Fruit fly (Drosophila melanogaster): ENCODE results near the gene kmg.

kmg gene

dm6 chr2L:13203437-13204137 is 43.3 kb downstream of the kmg start, which contains the start of gene Pect (continued):
- TF ChIP-seq lab (GFP tag; optimal IDR thresholded peaks at IDR 0.05) (no peak), CG18476 (GFP tag; optimal IDR thresholded peaks at IDR 0.05) (peak; percentile 19), CG6254 (GFP tag; optimal IDR thresholded peaks at IDR 0.05) (no peak), bigmax (GFP tag; optimal IDR thresholded peaks at IDR 0.05) (no peak), Six4 (GFP tag; optimal IDR thresholded peaks at IDR 0.05) (peak; percentile 4), Nf-YC (tag; optimal IDR thresholded peaks at IDR 0.05) (no peak), Optix (GFP tag; IDR thresholded peaks at IDR 0.05) (no peak), CG18599 (GFP tag; optimal IDR thresholded peaks at IDR 0.05) (no peak), CG15601 (tag; optimal IDR thresholded peaks at IDR 0.05) (no peak), Pdp1 (GFP tag; optimal IDR thresholded peaks at IDR 0.05) (no peak), fd3F (GFP tag; optimal IDR thresholded peaks at IDR 0.05) (no peak), Nf-YA (GFP tag; IDR thresholded peaks at IDR 0.05) (no peak), HLH4C (GFP tag; IDR thresholded peaks at IDR 0.05; ENCODE audit: partially characterized antibody) (no peak; the same call in 2 of the 3 replicates), peb (GFP tag; IDR thresholded peaks at IDR 0.05) (no peak), Rx (GFP tag; IDR thresholded peaks at IDR 0.05) (no peak), CG9727 (GFP tag; optimal IDR thresholded peaks at IDR 0.05) (peak; percentile 37), CG11695 (GFP tag; IDR thresholded peaks at IDR 0.05) (no peak), kay (GFP tag; optimal IDR thresholded peaks at IDR 0.05) (no peak), lov (optimal IDR thresholded peaks at IDR 0.05) (no peak), lov (GFP tag; IDR thresholded peaks at IDR 0.05) (peak; percentile 29; the same call in 1 of the 3 replicates), Dll (GFP tag; IDR thresholded peaks at IDR 0.05; ENCODE audit: partially characterized antibody) (peak; percentile 62; the same call in 2 of the 4 replicates), Max (GFP tag; optimal IDR thresholded peaks at IDR 0.05) (no peak), Spps (tag; optimal IDR thresholded peaks at IDR 0.05) (no peak), sna (GFP tag; IDR thresholded peaks at IDR 0.05; ENCODE audit: partially characterized antibody) (0 out of 2 replicates have a peak, but pooled peaks have one; percentile 35), CG10267 (tag; optimal IDR thresholded peaks at IDR 0.05) (peak; percentile 60), fru (optimal IDR thresholded peaks at IDR 0.05) (no peak), H15 (GFP tag; IDR thresholded peaks at IDR 0.05) (no peak), Atf-2 (GFP tag; optimal IDR thresholded peaks at IDR 0.05) (no peak), Eip74EF (GFP tag; optimal IDR thresholded peaks at IDR 0.05) (no peak), C15 (GFP tag; IDR thresholded peaks at IDR 0.05) (no peak), otp (GFP tag; IDR thresholded peaks at IDR 0.05) (no peak), CG1024 (GFP tag; IDR thresholded peaks at IDR 0.05) (no peak), CG14014 (GFP tag; IDR thresholded peaks at IDR 0.05) (peak; percentile 19; the same call in 1 of the 2 replicates), CG4707 (GFP tag; optimal IDR thresholded peaks at IDR 0.05) (peak; percentile 44), Sin3A (optimal IDR thresholded peaks at IDR 0.05) (peak; percentile 19), CG10462 (GFP tag; optimal IDR thresholded peaks at IDR 0.05) (no peak), CrebB (tag; optimal IDR thresholded peaks at IDR 0.05) (peak; percentile 42), gsb-n (tag; optimal IDR thresholded peaks at IDR 0.05) (no peak), gfzf (GFP tag; optimal IDR thresholded peaks at IDR 0.05) (peak; percentile 89), crp (GFP tag; optimal IDR thresholded peaks at IDR 0.05) (peak; percentile 82 to 95), CG10979 (tag; optimal IDR thresholded peaks at IDR 0.05) (no peak), HHEX (GFP tag; optimal IDR thresholded peaks at IDR 0.05) (no peak), Sox100B (GFP tag; optimal IDR thresholded peaks at IDR 0.05) (no peak), Med (GFP tag) (peak; percentile 79), esg (GFP tag; conservative IDR thresholded peaks at IDR 0.05) (0 out of 2 replicates have a peak, but pooled peaks have one; percentile 9), tll (GFP tag; optimal IDR thresholded peaks at IDR 0.05) (peak in 1 of 2 experiments; percentile 14), CG9876 (GFP tag; optimal IDR thresholded peaks at IDR 0.05) (no peak), pum (GFP tag; optimal IDR thresholded peaks at IDR 0.05) (no peak), ERR (GFP tag; optimal IDR thresholded peaks at IDR 0.05) (peak; percentile 7)

All from whole organism, embryonic.